Fruit fly (Drosophila melanogaster): ENCODE results near the gene beg.
A peak's percentile ranks its signal among the peaks of the same experiment; 100 is the strongest.

The beg gene

DNA sequence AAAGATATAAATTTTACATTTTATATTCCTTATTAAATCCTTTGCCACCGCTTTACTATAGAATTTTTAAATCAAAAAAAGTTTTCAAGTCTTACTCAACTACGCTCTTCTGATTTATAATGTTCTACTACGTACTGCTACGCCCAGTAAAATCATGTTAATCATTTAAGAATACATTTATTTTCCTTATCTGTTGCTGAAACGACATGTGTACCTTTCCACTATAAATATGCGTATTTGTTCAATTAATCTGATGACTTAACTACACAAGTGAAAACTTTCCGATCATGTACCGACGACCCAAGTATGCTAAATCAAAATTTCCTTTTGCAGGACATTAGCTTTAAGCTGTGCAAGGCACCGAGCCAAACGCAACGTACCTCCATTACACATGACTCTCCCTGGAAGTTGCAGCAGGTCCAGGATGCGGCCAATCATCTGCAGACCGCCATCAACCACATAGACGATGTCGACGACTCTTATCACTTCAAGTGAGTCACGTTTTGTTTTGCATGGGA lies 17.0 kb downstream of the beg start (continued):
- TF ChIP-seq CG6683 (GFP tag; optimal IDR thresholded peaks at IDR 0.05) (no peak), CG15601 (tag; optimal IDR thresholded peaks at IDR 0.05) (peak; percentile 40), sens (GFP tag) (peak; percentile 76), Asciz (GFP tag; optimal IDR thresholded peaks at IDR 0.05) (peak; percentile 13), Gsc (GFP tag; IDR thresholded peaks at IDR 0.05) (no peak), Tbp (GFP tag; optimal IDR thresholded peaks at IDR 0.05) (no peak), bsh (GFP tag; optimal IDR thresholded peaks at IDR 0.05) (peak in 1 of 2 experiments; percentile 26), Hr3 (GFP tag; optimal IDR thresholded peaks at IDR 0.05) (no peak), CG3847 (GFP tag; IDR thresholded peaks at IDR 0.05) (no peak), Dbx (GFP tag; IDR thresholded peaks at IDR 0.05) (no peak), CG32532 (GFP tag; IDR thresholded peaks at IDR 0.05) (no peak), CG16815 (GFP tag; optimal IDR thresholded peaks at IDR 0.05) (no peak), gem (tag; optimal IDR thresholded peaks at IDR 0.05) (peak; percentile 12), ara (GFP tag; IDR thresholded peaks at IDR 0.05) (no peak), Sin3A (optimal IDR thresholded peaks at IDR 0.05) (no peak), hth (optimal IDR thresholded peaks at IDR 0.05) (no peak), BtbVII (GFP tag; optimal IDR thresholded peaks at IDR 0.05) (no peak), Max (GFP tag; optimal IDR thresholded peaks at IDR 0.05) (peak; percentile 5), dati (GFP tag; IDR thresholded peaks at IDR 0.05) (no peak), sqz (GFP tag; optimal IDR thresholded peaks at IDR 0.05) (no peak), CG1233 (GFP tag; optimal IDR thresholded peaks at IDR 0.05) (peak; percentile 4), CG8290 (GFP tag; optimal IDR thresholded peaks at IDR 0.05) (no peak), CG8290 (tag; optimal IDR thresholded peaks at IDR 0.05) (peak in 1 of 2 experiments; percentile 17), Stat92E (GFP tag; optimal IDR thresholded peaks at IDR 0.05) (no peak), Poxn (GFP tag; IDR thresholded peaks at IDR 0.05) (no peak), zfh1 (GFP tag; IDR thresholded peaks at IDR 0.05) (no peak), eve (GFP tag; optimal IDR thresholded peaks at IDR 0.05) (no peak), MBD-R2 (GFP tag; IDR thresholded peaks at IDR 0.05) (no peak), CG8089 (GFP tag; optimal IDR thresholded peaks at IDR 0.05) (no peak)

DNA sequence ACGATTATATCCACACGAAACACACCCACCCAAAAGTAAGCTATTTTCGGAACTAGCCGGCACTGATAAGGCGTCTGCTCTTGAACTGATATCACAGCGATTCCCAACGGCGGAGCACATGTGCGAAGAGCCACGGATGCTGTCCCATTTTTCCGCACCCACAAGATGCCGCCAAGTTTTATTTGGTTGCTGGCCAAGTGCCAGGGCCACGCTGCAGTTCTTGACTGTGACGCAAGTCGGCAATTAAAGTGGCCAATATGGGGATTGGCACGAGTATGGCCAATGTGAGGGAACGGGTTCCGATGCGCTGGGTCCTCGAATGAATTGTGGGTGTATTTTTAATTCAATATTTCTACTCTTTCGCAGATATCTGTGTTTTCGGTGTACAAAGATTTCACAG lies 18.5 kb downstream of the beg start:
- 0 out of 3 replicates have a peak, but pooled peaks have one; percentile 16 for TF ChIP-seq so (GFP tag; IDR thresholded peaks at IDR 0.05)
- TF ChIP-seq CG30431 (GFP tag; optimal IDR thresholded peaks at IDR 0.05): no peak
- peak; percentile 67 for TF ChIP-seq CG12769 (tag; optimal IDR thresholded peaks at IDR 0.05)
- 0 out of 2 replicates have a peak, but pooled peaks have one; percentile 24 for TF ChIP-seq Dref (GFP tag; IDR thresholded peaks at IDR 0.05)
- no peak for TF ChIP-seq CG9932 (GFP tag; IDR thresholded peaks at IDR 0.05)
- TF ChIP-seq sens (GFP tag): peak; percentile 12
- TF ChIP-seq sna (GFP tag; IDR thresholded peaks at IDR 0.05; ENCODE audit: partially characterized antibody): no peak
- 0 out of 4 replicates have a peak, but pooled peaks have one; percentile 23 for TF ChIP-seq chinmo (GFP tag; IDR thresholded peaks at IDR 0.05; ENCODE audit: partially characterized antibody)
- no peak for TF ChIP-seq CG17359 (tag; optimal IDR thresholded peaks at IDR 0.05)

DNA sequence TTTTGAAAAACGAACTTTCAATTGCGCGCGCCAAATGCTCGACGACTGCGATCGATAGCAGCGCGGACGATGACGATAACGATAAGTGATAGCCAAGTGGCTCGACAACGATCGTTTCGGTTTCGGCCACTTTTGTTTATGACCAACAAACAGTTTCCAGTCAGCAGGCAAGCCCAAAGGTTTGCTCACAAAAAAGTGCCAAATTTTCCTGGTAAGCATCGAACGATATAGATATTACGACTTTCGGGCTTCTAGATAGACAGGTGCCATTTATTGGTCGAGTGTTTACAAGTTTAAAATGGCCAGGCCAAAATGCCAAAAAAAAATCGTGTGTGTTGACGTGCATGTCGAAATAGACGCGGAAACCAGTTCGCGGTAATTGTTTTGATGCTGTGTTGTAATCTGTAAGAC lies 20.0 kb downstream of the beg start, which contains the start of gene CG7724:
CG7724 (plus strand) TSS at position 147 of the 411 bp plus-strand sequence.
- TF ChIP-seq CG1602 (GFP tag; optimal IDR thresholded peaks at IDR 0.05) (no peak), CG13624 (GFP tag; optimal IDR thresholded peaks at IDR 0.05) (no peak), Asciz (GFP tag; optimal IDR thresholded peaks at IDR 0.05) (no peak), Six4 (GFP tag; optimal IDR thresholded peaks at IDR 0.05) (no peak), Taf1 (GFP tag; IDR thresholded peaks at IDR 0.05) (no peak), Hr51 (GFP tag; optimal IDR thresholded peaks at IDR 0.05) (no peak), chif (GFP tag; optimal IDR thresholded peaks at IDR 0.05) (no peak), Dip2 (GFP tag; IDR thresholded peaks at IDR 0.05) (no peak), croc (GFP tag; conservative IDR thresholded peaks at IDR 0.05) (no peak), CG13296 (GFP tag; optimal IDR thresholded peaks at IDR 0.05) (no peak), usp (GFP tag; optimal IDR thresholded peaks at IDR 0.05) (no peak), Sox100B (GFP tag; optimal IDR thresholded peaks at IDR 0.05) (no peak), sim (GFP tag; IDR thresholded peaks at IDR 0.05) (no peak), CG30020 (tag; optimal IDR thresholded peaks at IDR 0.05) (no peak), ash1 (GFP tag; optimal IDR thresholded peaks at IDR 0.05) (no peak), sc (optimal IDR thresholded peaks at IDR 0.05) (no peak), sc (GFP tag; optimal IDR thresholded peaks at IDR 0.05) (no peak)

All from whole organism, embryonic.